Worm (Caenorhabditis elegans) whole organism, L4/young adult: ENCODE data around the gene faah-1.

ENCODE experiments used
- W03F9.2 ChIP-seq: fragments of 150-350 bp; optimal IDR thresholded peaks from 2 replicates; lab custom pipeline; 2014; ENCODE audit warnings: missing biosample characterization, missing genetic modification characterization
- him-1 ChIP-seq: sonication (generic microtip); optimal IDR thresholded peaks from 2 replicates; lab custom pipeline; 2016; ENCODE audit warnings: missing genotype, missing genetic modification reagents, missing genetic modification characterization, missing compliant biosample characterization

DNA sequence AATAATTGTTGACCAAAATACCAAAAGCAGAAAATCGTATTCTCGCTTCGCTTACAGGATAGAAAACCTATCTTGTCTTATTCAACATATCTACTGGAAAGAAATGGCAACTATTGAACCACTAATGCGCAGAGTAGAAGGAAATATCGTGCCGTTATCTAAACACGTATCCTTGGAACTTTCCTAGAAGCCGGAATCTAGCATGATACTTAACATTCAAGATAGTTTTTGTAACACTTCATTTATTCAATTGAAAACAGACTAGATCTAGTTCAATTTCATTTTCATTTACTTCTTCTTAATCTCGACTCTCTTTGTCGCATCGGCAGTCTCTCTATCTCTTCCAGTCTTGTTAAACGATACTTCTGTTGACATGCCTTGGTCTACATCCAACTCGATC lies 4.2 kb upstream of the faah-1 start:
- TF ChIP-seq him-1 (tag; lab: Kevin White, UChicago) = no peak
- TF ChIP-seq W03F9.2 (tag; lab: Kevin White, UChicago) = no peak
